Worm (Caenorhabditis elegans): ENCODE data around the gene Y48A6B.9.

Gene Y48A6B.9

ce11 chrIII:11036640-11037039 lies 3.7 kb downstream of the Y48A6B.9 start, which contains the start of gene spat-2:
TSS of gene spat-2 (plus strand) at chrIII:11036940.
- no peak for TF ChIP-seq arid-1 (GFP tag; conservative IDR thresholded peaks at IDR 0.05)
- peak; percentile 24 for TF ChIP-seq aha-1 (tag)
- no peak for TF ChIP-seq snpc-4 (tag; optimal IDR thresholded peaks at IDR 0.05)
- TF ChIP-seq mdl-1 (tag; optimal IDR thresholded peaks at IDR 0.05), result no peak
- TF ChIP-seq madf-9 (GFP tag; conservative IDR thresholded peaks at IDR 0.05), result no peak
- TF ChIP-seq D1046.2 (GFP tag; IDR thresholded peaks at IDR 0.05), result 0 out of 2 replicates have a peak, but pooled peaks have one; percentile 6

- TF ChIP-seq saeg-2 (GFP tag; IDR thresholded peaks at IDR 0.05) (no peak), Y48G9A.11 (GFP tag; IDR thresholded peaks at IDR 0.05) (no peak), lin-38 (GFP tag; IDR thresholded peaks at IDR 0.05) (peak; percentile 60), fkh-10 (GFP tag; optimal IDR thresholded peaks at IDR 0.05) (no peak), T26A8.4 (GFP tag; IDR thresholded peaks at IDR 0.05) (no peak), nhr-77 (tag; optimal IDR thresholded peaks at IDR 0.05) (no peak), F10B5.3 (tag; optimal IDR thresholded peaks at IDR 0.05) (no peak), ama-1 (optimal IDR thresholded peaks at IDR 0.05) (no peak), nhr-111 (GFP tag; optimal IDR thresholded peaks at IDR 0.05) (no peak), Y75B8A.6 (GFP tag; IDR thresholded peaks at IDR 0.05) (no peak), rbr-2 (tag; optimal IDR thresholded peaks at IDR 0.05) (peak; percentile 35), lsy-2 (tag; optimal IDR thresholded peaks at IDR 0.05) (peak in 1 of 2 experiments; percentile 71), F26F4.8 (GFP tag; conservative IDR thresholded peaks at IDR 0.05) (no peak), daf-16 (GFP tag; optimal IDR thresholded peaks at IDR 0.05) (no peak), daf-16 (tag; optimal IDR thresholded peaks at IDR 0.05) (no peak), php-3 (GFP tag; IDR thresholded peaks at IDR 0.05) (no peak), duxl-1 (tag; optimal IDR thresholded peaks at IDR 0.05; ENCODE audit: poor library complexity) (no peak), ztf-7 (tag; optimal IDR thresholded peaks at IDR 0.05) (no peak), jun-1 (tag; optimal IDR thresholded peaks at IDR 0.05) (no peak), ceh-62 (tag; optimal IDR thresholded peaks at IDR 0.05) (no peak), madf-5 (GFP tag; IDR thresholded peaks at IDR 0.05) (no peak), F49E8.2 (tag; optimal IDR thresholded peaks at IDR 0.05; ENCODE audit: borderline replicate concordance) (no peak), ceh-20 (GFP tag; IDR thresholded peaks at IDR 0.05) (no peak), daf-12 (tag; optimal IDR thresholded peaks at IDR 0.05) (no peak), vab-7 (GFP tag; IDR thresholded peaks at IDR 0.05) (no peak), hmg-1.1 (GFP tag; IDR thresholded peaks at IDR 0.05) (peak; percentile 51; the same call in 1 of the 2 replicates), Y105C5A.15 (GFP tag; IDR thresholded peaks at IDR 0.05) (no peak), mes-2 (tag; optimal IDR thresholded peaks at IDR 0.05; ENCODE audit: poor library complexity, severe bottlenecking) (peak; percentile 53), skn-1 (tag; optimal IDR thresholded peaks at IDR 0.05) (no peak), egl-43 (GFP tag; IDR thresholded peaks at IDR 0.05) (no peak), tra-1 (GFP tag; IDR thresholded peaks at IDR 0.05) (no peak), nhr-11 (tag; optimal IDR thresholded peaks at IDR 0.05) (no peak), lir-3 (tag; optimal IDR thresholded peaks at IDR 0.05) (no peak), nhr-25 (tag; optimal IDR thresholded peaks at IDR 0.05; ENCODE audit: borderline replicate concordance, insufficient read depth) (no peak), snpc-1.2 (GFP tag; IDR thresholded peaks at IDR 0.05) (no peak), madf-9 (GFP tag; conservative IDR thresholded peaks at IDR 0.05) (no peak), lin-39 (tag; optimal IDR thresholded peaks at IDR 0.05) (no peak), ceh-32 (tag; optimal IDR thresholded peaks at IDR 0.05; ENCODE audit: poor library complexity) (no peak), ctbp-1 (GFP tag; IDR thresholded peaks at IDR 0.05) (no peak), nhr-48 (tag; optimal IDR thresholded peaks at IDR 0.05) (no peak), hlh-30 (tag; optimal IDR thresholded peaks at IDR 0.05; ENCODE audit: insufficient read depth) (peak; percentile 25), mep-1 (tag; optimal IDR thresholded peaks at IDR 0.05) (peak; percentile 45), gei-8 (GFP tag; optimal IDR thresholded peaks at IDR 0.05) (no peak), dve-1 (tag; optimal IDR thresholded peaks at IDR 0.05; ENCODE audit: insufficient read depth) (peak; percentile 14), mdl-1 (tag; optimal IDR thresholded peaks at IDR 0.05) (no peak), ceh-82 (tag; optimal IDR thresholded peaks at IDR 0.05) (no peak)
Measured at ce11 chrIII:11039250-11039649, 6.3 kb downstream of the Y48A6B.9 start.
